Worm (Caenorhabditis elegans): Measurements from ENCODE around the gene F35B3.7.

DNA sequence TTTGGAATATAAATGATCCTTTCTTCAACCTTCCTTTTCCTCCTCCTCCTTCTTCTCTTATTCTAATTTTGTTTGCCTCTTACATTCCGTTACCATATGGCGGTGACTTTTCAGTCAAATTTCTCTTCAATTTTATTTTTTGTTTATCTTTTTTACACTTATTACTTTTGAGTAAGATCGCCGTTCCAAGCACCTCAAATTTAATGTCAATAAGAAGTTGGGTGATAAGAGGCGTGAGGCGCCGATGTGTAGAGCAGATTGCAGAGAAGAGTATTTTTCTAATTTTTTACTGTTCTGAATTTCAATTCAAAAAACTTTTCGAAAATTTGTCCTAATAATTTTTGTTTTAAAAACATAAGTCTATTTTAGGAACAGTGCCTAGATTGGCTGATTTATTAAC lies 48.5 kb downstream of the F35B3.7 start:
- TF ChIP-seq nhr-28 (tag; optimal IDR thresholded peaks at IDR 0.05) (no peak), blmp-1 (tag; optimal IDR thresholded peaks at IDR 0.05) (no peak), ztf-11 (tag; optimal IDR thresholded peaks at IDR 0.05) (no peak), unc-62 (GFP tag; optimal IDR thresholded peaks at IDR 0.05) (no peak), lsy-2 (tag; optimal IDR thresholded peaks at IDR 0.05) (no peak)
